Worm (Caenorhabditis elegans) whole organism, young adult: ENCODE results near the gene Y82E9BR.3.

Source experiments
- B0019.2 ChIP-seq: fragments of 200-800 bp; sonication (Bioruptor generic); conservative IDR thresholded peaks from 2 replicates; pipeline ENCODE4 v1.3.6; 2022; ENCODE audit warnings: missing genetic modification reagents, missing genetic modification characterization, missing compliant biosample characterization
- C17E4.6 ChIP-seq: fragments of 200-800 bp; sonication (Bioruptor generic); IDR thresholded peaks from 2 replicates; pipeline ENCODE4 v1.3.6; 2022; ENCODE audit warnings: missing genetic modification reagents, missing genetic modification characterization, missing compliant biosample characterization
- D2030.7 ChIP-seq: fragments of 200-800 bp; sonication (Bioruptor generic); IDR thresholded peaks from 2 replicates; pipeline ENCODE4 v1.3.6; 2022; ENCODE audit warnings: missing genetic modification reagents, missing genetic modification characterization, missing compliant biosample characterization
- F33H1.4 ChIP-seq: fragments of 200-800 bp; sonication (Bioruptor generic); IDR thresholded peaks from 2 replicates; pipeline ENCODE4 v1.3.6; 2022; ENCODE audit warnings: missing genetic modification reagents, missing genetic modification characterization, missing compliant biosample characterization
- F57C9.4 ChIP-seq: sonication (generic microtip); optimal IDR thresholded peaks from 2 replicates; lab custom pipeline; 2017; ENCODE audit warnings: mild to moderate bottlenecking, missing genetic modification characterization, missing compliant biosample characterization
- T07F8.4 ChIP-seq: sonication (generic microtip); optimal IDR thresholded peaks from 2 replicates; lab custom pipeline; 2016; ENCODE audit warnings: mild to moderate bottlenecking, missing genetic modification characterization, moderate library complexity, missing compliant biosample characterization
- Y53G8AR.9 ChIP-seq: fragments of 200-800 bp; sonication (Bioruptor generic); conservative IDR thresholded peaks from 2 replicates; pipeline ENCODE4 v1.3.6; 2022; ENCODE audit warnings: missing genetic modification reagents, missing genetic modification characterization, missing compliant biosample characterization
- Y56A3A.18 ChIP-seq: fragments of 200-800 bp; sonication (Bioruptor generic); IDR thresholded peaks from 2 replicates; pipeline ENCODE4 v1.3.6; 2022; ENCODE audit warnings: missing genetic modification reagents, missing genetic modification characterization, missing compliant biosample characterization
- Y95B8A.8 ChIP-seq: fragments of 200-800 bp; sonication (Bioruptor generic); IDR thresholded peaks from 2 replicates; pipeline ENCODE4 v1.3.6; 2022; ENCODE audit warnings: missing genetic modification reagents, missing genetic modification characterization, missing compliant biosample characterization
- aptf-2 ChIP-seq: fragments of 200-800 bp; sonication (Bioruptor generic); conservative IDR thresholded peaks from 2 replicates; pipeline ENCODE4 v1.3.6; 2022; ENCODE audit warnings: missing genetic modification reagents, missing genetic modification characterization, missing compliant biosample characterization
- aptf-3 ChIP-seq: fragments of 200-800 bp; sonication (Bioruptor generic); IDR thresholded peaks from 2 replicates; pipeline ENCODE4 v1.3.6; 2022; ENCODE audit warnings: missing genetic modification characterization, missing compliant biosample characterization
- atf-7 ChIP-seq: sonication (generic microtip); optimal IDR thresholded peaks from 2 replicates; lab custom pipeline; 2017; ENCODE audit warnings: mild to moderate bottlenecking, missing genetic modification characterization, missing compliant biosample characterization
- bed-1 ChIP-seq: fragments of 200-800 bp; sonication (Bioruptor generic); IDR thresholded peaks from 2 replicates; pipeline ENCODE4 v1.3.6; 2022; ENCODE audit warnings: missing genetic modification reagents, missing genetic modification characterization, missing compliant biosample characterization
- ceh-27 ChIP-seq: fragments of 200-800 bp; sonication (Bioruptor generic); optimal IDR thresholded peaks from 2 replicates; lab custom pipeline; 2018; ENCODE audit warnings: mild to moderate bottlenecking, missing genetic modification characterization, moderate library complexity, missing compliant biosample characterization
- ceh-79 ChIP-seq: sonication (generic microtip); optimal IDR thresholded peaks from 2 replicates; lab custom pipeline; 2017; ENCODE audit warnings: mild to moderate bottlenecking, missing genetic modification characterization, missing compliant biosample characterization
- dox-1 ChIP-seq: fragments of 200-800 bp; sonication (Bioruptor generic); IDR thresholded peaks from 2 replicates; pipeline ENCODE4 v1.3.6; 2022; ENCODE audit warnings: missing genetic modification reagents, missing genetic modification characterization, missing compliant biosample characterization
- egl-18 ChIP-seq: fragments of 200-800 bp; sonication (Bioruptor generic); IDR thresholded peaks from 2 replicates; pipeline ENCODE4 v1.3.6; 2022; ENCODE audit warnings: missing genetic modification reagents, missing genetic modification characterization, missing compliant biosample characterization
- fkh-3 ChIP-seq: sonication (generic microtip); optimal IDR thresholded peaks from 2 replicates; lab custom pipeline; 2016; ENCODE audit warnings: mild to moderate bottlenecking, missing genetic modification characterization, missing compliant biosample characterization
- gei-17 ChIP-seq: fragments of 200-800 bp; sonication (Bioruptor generic); optimal IDR thresholded peaks from 2 replicates; lab custom pipeline; 2018; ENCODE audit warnings: mild to moderate bottlenecking, missing genetic modification characterization, missing compliant biosample characterization
- him-1 ChIP-seq: sonication (generic microtip); optimal IDR thresholded peaks from 2 replicates; lab custom pipeline; 2016; ENCODE audit warnings: missing genotype, missing genetic modification reagents, missing genetic modification characterization, missing compliant biosample characterization
- hlh-26 ChIP-seq: fragments of 200-800 bp; sonication (Bioruptor generic); conservative IDR thresholded peaks from 2 replicates; pipeline ENCODE4 v1.3.6; 2022; ENCODE audit warnings: missing genetic modification reagents, missing genetic modification characterization, missing compliant biosample characterization
- lag-1 ChIP-seq: fragments of 200-800 bp; sonication (Bioruptor generic); IDR thresholded peaks from 2 replicates; pipeline ENCODE4 v1.3.6; 2022; ENCODE audit warnings: missing genetic modification reagents, missing genetic modification characterization, missing compliant biosample characterization
- lin-54 ChIP-seq: fragments of 200-800 bp; sonication (Bioruptor generic); optimal IDR thresholded peaks from 2 replicates; lab custom pipeline; 2018; ENCODE audit warnings: mild to moderate bottlenecking, missing genetic modification characterization, missing compliant biosample characterization
- lsl-1 ChIP-seq: fragments of 200-800 bp; sonication (Bioruptor generic); optimal IDR thresholded peaks from 2 replicates; lab custom pipeline; 2018; ENCODE audit warnings: mild to moderate bottlenecking, missing genetic modification characterization, moderate library complexity, missing compliant biosample characterization
- madf-10 ChIP-seq: sonication (generic microtip); optimal IDR thresholded peaks from 2 replicates; lab custom pipeline; 2016; ENCODE audit warnings: mild to moderate bottlenecking, missing genetic modification characterization, missing compliant biosample characterization
- madf-6 ChIP-seq: fragments of 200-800 bp; sonication (Bioruptor generic); IDR thresholded peaks from 2 replicates; pipeline ENCODE4 v1.3.6; 2022; ENCODE audit warnings: missing genetic modification reagents, missing genetic modification characterization, missing compliant biosample characterization
- madf-8 ChIP-seq: fragments of 200-800 bp; sonication (Bioruptor generic); conservative IDR thresholded peaks from 2 replicates; pipeline ENCODE4 v1.3.6; 2022; ENCODE audit warnings: missing genetic modification reagents, missing genetic modification characterization, missing compliant biosample characterization
- nfya-1 ChIP-seq: sonication (generic microtip); optimal IDR thresholded peaks from 2 replicates; lab custom pipeline; 2017; ENCODE audit warnings: antibody characterized with exemption, missing compliant biosample characterization, missing genetic modification characterization, borderline replicate concordance; ENCODE audit not compliant: insufficient read depth
- nfya-2 ChIP-seq: fragments of 200-800 bp; sonication (Bioruptor generic); IDR thresholded peaks from 2 replicates; pipeline ENCODE4 v1.3.6; 2022; ENCODE audit warnings: missing genetic modification reagents, missing genetic modification characterization, missing compliant biosample characterization
- nfyb-1 ChIP-seq: fragments of 200-800 bp; sonication (Bioruptor generic); IDR thresholded peaks from 2 replicates; pipeline ENCODE4 v1.3.6; 2022; ENCODE audit warnings: missing genetic modification reagents, missing genetic modification characterization, missing compliant biosample characterization
- nhr-120 ChIP-seq: fragments of 200-800 bp; sonication (Bioruptor generic); IDR thresholded peaks from 2 replicates; pipeline ENCODE4 v1.3.6; 2022; ENCODE audit warnings: missing genetic modification characterization, missing compliant biosample characterization
- nhr-27 ChIP-seq: fragments of 200-800 bp; sonication (Bioruptor generic); optimal IDR thresholded peaks from 2 replicates; lab custom pipeline; 2018; ENCODE audit warnings: mild to moderate bottlenecking, missing genetic modification characterization, moderate library complexity, missing compliant biosample characterization
- nhr-90 ChIP-seq: sonication (generic microtip); optimal IDR thresholded peaks from 2 replicates; lab custom pipeline; 2016; ENCODE audit warnings: missing genotype, mild to moderate bottlenecking, missing genetic modification characterization, missing compliant biosample characterization
- rec-8 ChIP-seq, 2 experiments: sonication (generic microtip); optimal IDR thresholded peaks; 2 replicates each; lab custom pipeline; 2016; ENCODE audit warnings: mild to moderate bottlenecking in 2 of 2, missing genetic modification characterization in 2 of 2, missing genetic modification reagents in 2 of 2, missing genotype in 2 of 2, missing biosample characterization in 1 of 2, missing compliant biosample characterization in 1 of 2, moderate library complexity in 1 of 2
- repo-1 ChIP-seq: sonication (generic microtip); optimal IDR thresholded peaks from 2 replicates; lab custom pipeline; 2017; ENCODE audit warnings: mild to moderate bottlenecking, missing genetic modification characterization, missing compliant biosample characterization
- sea-2 ChIP-seq: fragments of 200-800 bp; sonication (Bioruptor generic); IDR thresholded peaks from 2 replicates; pipeline ENCODE4 v1.3.6; 2022; ENCODE audit warnings: missing genetic modification characterization, missing compliant biosample characterization
- snpc-1.1 ChIP-seq: sonication (generic microtip); optimal IDR thresholded peaks from 2 replicates; lab custom pipeline; 2017; ENCODE audit warnings: missing genetic modification characterization, mild to moderate bottlenecking, missing compliant biosample characterization, antibody characterized with exemption, moderate library complexity, missing genotype, missing genetic modification reagents; ENCODE audit not compliant: insufficient read depth
- snpc-3.4 ChIP-seq: sonication (generic microtip); optimal IDR thresholded peaks from 2 replicates; lab custom pipeline; 2017; ENCODE audit warnings: missing genetic modification characterization, mild to moderate bottlenecking, missing compliant biosample characterization, antibody characterized with exemption, moderate library complexity, missing genotype, missing genetic modification reagents
- tlf-1 ChIP-seq: fragments of 200-800 bp; sonication (Bioruptor generic); optimal IDR thresholded peaks from 2 replicates; lab custom pipeline; 2018; ENCODE audit warnings: mild to moderate bottlenecking, missing genetic modification characterization, missing compliant biosample characterization
- unc-130 ChIP-seq: sonication (generic microtip); optimal IDR thresholded peaks from 2 replicates; lab custom pipeline; 2016; ENCODE audit warnings: missing genetic modification reagents, missing genetic modification characterization, missing compliant biosample characterization
- unc-62 ChIP-seq: fragments of 150-350 bp; optimal IDR thresholded peaks from 2 replicates; lab custom pipeline; 2014; ENCODE audit warnings: missing biosample characterization, missing genetic modification reagents, missing genetic modification characterization
- zim-3 ChIP-seq: sonication (generic microtip); optimal IDR thresholded peaks from 2 replicates; lab custom pipeline; 2017; ENCODE audit warnings: mild to moderate bottlenecking, missing genetic modification characterization, moderate library complexity, missing compliant biosample characterization
- ztf-26 ChIP-seq: sonication (generic microtip); optimal IDR thresholded peaks from 2 replicates; lab custom pipeline; 2017; ENCODE audit warnings: missing genetic modification characterization, missing compliant biosample characterization
- ztf-28 ChIP-seq: fragments of 200-800 bp; sonication (Bioruptor generic); IDR thresholded peaks from 2 replicates; pipeline ENCODE4 v1.3.6; 2022; ENCODE audit warnings: missing genetic modification reagents, missing genetic modification characterization, missing compliant biosample characterization
- ztf-3 ChIP-seq: fragments of 200-800 bp; sonication (Bioruptor generic); optimal IDR thresholded peaks from 2 replicates; lab custom pipeline; 2018; ENCODE audit warnings: mild to moderate bottlenecking, missing genetic modification characterization, missing compliant biosample characterization

Y82E9BR.3 gene

DNA sequence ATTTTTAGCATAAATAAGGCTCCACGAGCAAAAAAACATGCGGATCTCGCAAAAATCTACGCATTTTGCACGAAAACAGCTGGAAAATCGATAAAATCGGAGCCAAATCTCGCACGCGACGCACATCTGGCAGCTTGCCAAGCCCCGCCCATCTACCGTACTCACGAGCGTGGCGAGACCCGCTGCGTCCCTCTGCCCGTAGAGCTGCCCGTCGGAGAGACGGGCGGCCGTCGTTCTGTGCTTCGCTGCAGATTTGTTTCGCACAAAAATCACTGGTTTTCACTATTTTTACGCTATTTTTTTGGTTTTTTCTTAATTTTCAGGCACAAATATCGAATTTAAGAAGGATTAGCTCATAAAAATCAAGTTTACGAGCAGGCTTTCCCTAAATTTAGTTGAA, 287 bp upstream of the Y82E9BR.3 start (continued):
- TF ChIP-seq nhr-90 (tag; lab: Kevin White, UChicago) (peak; percentile 39), bed-1 (GFP tag; lab: Robert Waterston, UW) (no peak), ztf-28 (GFP tag; lab: Robert Waterston, UW) (peak; percentile 85; the same call in 1 of the 2 replicates), nfya-2 (GFP tag; lab: Robert Waterston, UW) (no peak), madf-10 (tag; lab: Kevin White, UChicago) (peak; percentile 71), lag-1 (GFP tag; lab: Robert Waterston, UW) (no peak), Y95B8A.8 (GFP tag; lab: Robert Waterston, UW) (peak; percentile 84), egl-18 (GFP tag; lab: Robert Waterston, UW) (no peak), lin-54 (GFP tag; lab: Kevin White, UChicago) (peak; percentile 85), tlf-1 (peak; percentile 83)

DNA sequence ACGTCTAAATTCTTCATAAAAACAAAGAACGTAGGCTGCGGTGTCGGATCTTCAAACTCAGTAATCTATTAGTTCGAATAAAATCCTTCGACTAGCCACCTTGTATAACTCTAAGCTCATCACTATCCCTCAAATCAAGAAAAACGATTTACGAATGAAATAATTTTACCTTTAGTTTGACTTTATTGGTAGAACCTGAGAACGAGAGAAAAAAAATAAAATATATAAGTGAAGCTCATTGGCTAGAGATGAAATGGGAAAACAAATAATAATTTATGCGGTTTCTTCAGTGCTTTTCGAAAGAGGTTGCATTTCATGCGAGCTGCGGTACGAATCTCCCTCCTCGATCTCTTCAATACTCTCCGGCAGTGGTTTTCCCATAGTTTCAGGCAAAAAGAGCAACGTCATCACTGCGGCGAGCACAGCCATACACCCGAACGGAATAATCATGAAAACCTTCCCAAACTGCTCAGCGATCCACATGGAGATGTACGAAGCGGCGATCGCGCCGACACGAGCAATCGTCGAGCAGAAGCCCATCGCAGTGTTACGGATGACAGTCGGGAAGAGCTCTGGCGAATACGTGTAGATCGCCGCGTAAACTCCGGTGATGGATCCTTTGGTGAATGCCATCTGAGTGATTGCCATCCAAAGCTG, 832 bp downstream of the Y82E9BR.3 start:
- TF ChIP-seq snpc-1.1 (tag; lab: Kevin White, UChicago) (peak; percentile 71), gei-17 (GFP tag; lab: Kevin White, UChicago) (peak; percentile 75), D2030.7 (GFP tag; lab: Robert Waterston, UW) (peak; percentile 58; the same call in 1 of the 2 replicates), C17E4.6 (GFP tag; lab: Robert Waterston, UW) (peak; percentile 45; the same call in 1 of the 2 replicates), nhr-120 (peak; percentile 72; the same call in 1 of the 2 replicates), aptf-3 (GFP tag; lab: Robert Waterston, UW) (0 out of 2 replicates have a peak, but pooled peaks have one; percentile 39), ztf-3 (GFP tag; lab: Kevin White, UChicago) (peak; percentile 74), atf-7 (tag; lab: Kevin White, UChicago) (peak; percentile 89), nfya-2 (GFP tag; lab: Robert Waterston, UW) (no peak; the same call in 1 of the 2 replicates), nfyb-1 (peak; percentile 90), ztf-26 (tag; lab: Kevin White, UChicago) (peak; percentile 86), F33H1.4 (GFP tag; lab: Robert Waterston, UW) (peak; percentile 57; the same call in 1 of the 2 replicates), sea-2 (0 out of 2 replicates have a peak, but pooled peaks have one; percentile 28), T07F8.4 (tag; lab: Kevin White, UChicago) (no peak), nhr-27 (tag; lab: Kevin White, UChicago) (peak; percentile 83), lag-1 (GFP tag; lab: Robert Waterston, UW) (no peak), lsl-1 (GFP tag; lab: Kevin White, UChicago) (peak; percentile 71), repo-1 (tag; lab: Kevin White, UChicago) (peak; percentile 96), hlh-26 (GFP tag; lab: Robert Waterston, UW) (no peak), fkh-3 (peak; percentile 89), Y56A3A.18 (GFP tag; lab: Robert Waterston, UW) (peak; percentile 90; the same call in 1 of the 2 replicates), bed-1 (GFP tag; lab: Robert Waterston, UW) (no peak), ceh-27 (no peak), Y53G8AR.9 (GFP tag; lab: Robert Waterston, UW) (peak; percentile 98), dox-1 (GFP tag; lab: Robert Waterston, UW) (peak; percentile 51), nfya-1 (tag; lab: Kevin White, UChicago) (no peak), unc-130 (peak; percentile 84), F57C9.4 (tag; lab: Kevin White, UChicago) (no peak), snpc-3.4 (peak; percentile 61), ceh-79 (tag; lab: Kevin White, UChicago) (peak; percentile 94), him-1 (tag; lab: Kevin White, UChicago) (peak; percentile 41), madf-6 (peak; percentile 83), madf-10 (tag; lab: Kevin White, UChicago) (peak; percentile 90), rec-8 (tag; optimal IDR thresholded peaks at IDR 0.05; lab: Kevin White, UChicago) (peak; percentile 46 to 48), madf-8 (no peak), zim-3 (tag; lab: Kevin White, UChicago) (peak; percentile 69), aptf-2 (GFP tag; lab: Robert Waterston, UW) (no peak), unc-62 (GFP tag; lab: Kevin White, UChicago) (no peak), B0019.2 (GFP tag; lab: Robert Waterston, UW) (no peak)
